Fruit fly (Drosophila melanogaster): ENCODE measurements around the gene CG13599.

DNA sequence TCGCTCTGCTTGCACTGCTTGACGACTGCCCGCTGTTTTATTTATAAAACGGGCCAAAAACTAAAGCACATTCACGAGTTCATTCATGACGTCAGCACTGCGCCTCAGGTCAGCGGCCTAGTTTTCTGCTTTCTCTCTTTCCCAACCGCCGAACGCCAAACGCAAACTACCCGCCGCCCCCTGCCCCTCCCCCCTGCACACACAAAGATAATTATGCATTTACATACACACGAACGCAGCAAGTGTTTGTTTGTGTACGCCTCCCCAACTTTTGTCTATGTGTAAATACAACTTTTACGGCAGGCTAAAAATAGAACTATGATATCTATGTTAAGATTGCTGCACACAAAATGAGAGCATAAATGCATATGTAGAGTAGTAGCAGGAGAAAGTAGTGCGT, 39.8 kb downstream of the CG13599 start:
- TF ChIP-seq kay (GFP tag; ENCODE audit: borderline replicate concordance), result no peak
- TF ChIP-seq CG7045 (GFP tag; optimal IDR thresholded peaks at IDR 0.05), result no peak
- no peak for TF ChIP-seq CG7101 (tag; optimal IDR thresholded peaks at IDR 0.05)
- no peak for TF ChIP-seq Mnt (GFP tag; optimal IDR thresholded peaks at IDR 0.05)
- no peak for TF ChIP-seq cnc (optimal IDR thresholded peaks at IDR 0.05)
- no peak for TF ChIP-seq CG33017 (tag; optimal IDR thresholded peaks at IDR 0.05)
- TF ChIP-seq pad (GFP tag; optimal IDR thresholded peaks at IDR 0.05), result no peak
- TF ChIP-seq bab1 (GFP tag; optimal IDR thresholded peaks at IDR 0.05), result no peak
- TF ChIP-seq cic (GFP tag; optimal IDR thresholded peaks at IDR 0.05), result no peak
- no peak for TF ChIP-seq CG11617 (GFP tag; optimal IDR thresholded peaks at IDR 0.05)
